Fruit fly (Drosophila melanogaster): Measurements from ENCODE around the gene CG31624.
A peak's percentile ranks its signal among the peaks of the same experiment; 100 is the strongest.

CG31624 gene

dm6 chr2L:21163311-21163842, 36.8 kb downstream of the CG31624 start, which contains the start of gene Noc2 (continued):
- no peak for TF ChIP-seq CG7987 (GFP tag; optimal IDR thresholded peaks at IDR 0.05)
- peak; percentile 37 for TF ChIP-seq Antp (GFP tag; optimal IDR thresholded peaks at IDR 0.05)
- no peak for TF ChIP-seq CG17612 (GFP tag; IDR thresholded peaks at IDR 0.05)
- peak; percentile 56 for TF ChIP-seq CG11504 (tag; optimal IDR thresholded peaks at IDR 0.05)
- TF ChIP-seq CG4328 (GFP tag; optimal IDR thresholded peaks at IDR 0.05), result peak; percentile 58
- TF ChIP-seq seq (GFP tag; IDR thresholded peaks at IDR 0.05), result no peak
- no peak for TF ChIP-seq Tbp (GFP tag; optimal IDR thresholded peaks at IDR 0.05)
- TF ChIP-seq ftz-f1 (GFP tag; optimal IDR thresholded peaks at IDR 0.05), result no peak
- peak; percentile 64 for TF ChIP-seq CG2712 (tag; optimal IDR thresholded peaks at IDR 0.05)
- no peak for TF ChIP-seq CG7271 (tag; optimal IDR thresholded peaks at IDR 0.05)
- TF ChIP-seq NfI (GFP tag; optimal IDR thresholded peaks at IDR 0.05), result peak; percentile 47
- no peak for TF ChIP-seq CG33557 (GFP tag; optimal IDR thresholded peaks at IDR 0.05)
- TF ChIP-seq Pdp1 (GFP tag; optimal IDR thresholded peaks at IDR 0.05), result peak; percentile 11 to 31
- no peak for TF ChIP-seq CG8281 (tag; optimal IDR thresholded peaks at IDR 0.05)
- no peak for TF ChIP-seq CG14860 (GFP tag; IDR thresholded peaks at IDR 0.05; ENCODE audit: partially characterized antibody)
- no peak for TF ChIP-seq CG11723 (GFP tag; optimal IDR thresholded peaks at IDR 0.05)
- no peak for TF ChIP-seq CG7556 (GFP tag; optimal IDR thresholded peaks at IDR 0.05)
- peak; percentile 48 for TF ChIP-seq CG6272 (GFP tag; IDR thresholded peaks at IDR 0.05)
- peak; percentile 37 for TF ChIP-seq bcd (GFP tag; optimal IDR thresholded peaks at IDR 0.05)
- TF ChIP-seq CG17361 (GFP tag; IDR thresholded peaks at IDR 0.05), result peak; percentile 74
- peak; percentile 54 for TF ChIP-seq Abd-B (GFP tag; optimal IDR thresholded peaks at IDR 0.05)
- TF ChIP-seq ab (GFP tag; optimal IDR thresholded peaks at IDR 0.05), result no peak
- TF ChIP-seq CG18262 (tag; optimal IDR thresholded peaks at IDR 0.05), result peak; percentile 60
- peak in 1 of 2 experiments; percentile 32 for TF ChIP-seq bsh (GFP tag; optimal IDR thresholded peaks at IDR 0.05)
- no peak for TF ChIP-seq stwl (tag; optimal IDR thresholded peaks at IDR 0.05)
- peak; percentile 77; the same call in 3 of the 4 replicates for TF ChIP-seq Gug (GFP tag; IDR thresholded peaks at IDR 0.05)
- peak; percentile 1 for TF ChIP-seq HmgD (GFP tag; optimal IDR thresholded peaks at IDR 0.05)
- no peak for TF ChIP-seq kay (GFP tag; optimal IDR thresholded peaks at IDR 0.05)
- TF ChIP-seq CG10366 (GFP tag; IDR thresholded peaks at IDR 0.05), result peak; percentile 45
- TF ChIP-seq pho (GFP tag; optimal IDR thresholded peaks at IDR 0.05), result peak; percentile 31
- no peak for TF ChIP-seq inv (GFP tag; IDR thresholded peaks at IDR 0.05; ENCODE audit: partially characterized antibody)
- TF ChIP-seq vnd (GFP tag; IDR thresholded peaks at IDR 0.05; ENCODE audit: partially characterized antibody), result no peak
- TF ChIP-seq NFAT (GFP tag; IDR thresholded peaks at IDR 0.05), result peak; percentile 44; the same call in 1 of the 2 replicates
- TF ChIP-seq CG9817 (tag; optimal IDR thresholded peaks at IDR 0.05), result peak; percentile 49
- TF ChIP-seq CG3065 (GFP tag; optimal IDR thresholded peaks at IDR 0.05), result peak; percentile 2
- no peak for TF ChIP-seq crol (GFP tag; IDR thresholded peaks at IDR 0.05)
- TF ChIP-seq nau (GFP tag; optimal IDR thresholded peaks at IDR 0.05), result no peak
- no peak for TF ChIP-seq prd (optimal IDR thresholded peaks at IDR 0.05)
- TF ChIP-seq prd (GFP tag; IDR thresholded peaks at IDR 0.05), result peak; percentile 72
- TF ChIP-seq Atf-2 (GFP tag; optimal IDR thresholded peaks at IDR 0.05), result no peak
- no peak for TF ChIP-seq CG5953 (GFP tag; IDR thresholded peaks at IDR 0.05)
- TF ChIP-seq ken (GFP tag; IDR thresholded peaks at IDR 0.05), result peak; percentile 64; the same call in 1 of the 3 replicates
- peak; percentile 36 for TF ChIP-seq chn (GFP tag; optimal IDR thresholded peaks at IDR 0.05)
- no peak for TF ChIP-seq Hr39 (optimal IDR thresholded peaks at IDR 0.05)
- TF ChIP-seq pb (GFP tag; optimal IDR thresholded peaks at IDR 0.05), result no peak
- no peak for TF ChIP-seq gfzf (GFP tag; optimal IDR thresholded peaks at IDR 0.05)
- TF ChIP-seq twi (tag; optimal IDR thresholded peaks at IDR 0.05), result peak; percentile 2
- TF ChIP-seq Dbx (GFP tag; IDR thresholded peaks at IDR 0.05), result 0 out of 3 replicates have a peak, but pooled peaks have one; percentile 44
- TF ChIP-seq ems (GFP tag; optimal IDR thresholded peaks at IDR 0.05), result peak; percentile 21
- peak; percentile 40 for TF ChIP-seq pzg (GFP tag; optimal IDR thresholded peaks at IDR 0.05)
- no peak for TF ChIP-seq tap (tag; optimal IDR thresholded peaks at IDR 0.05)
